Worm (Caenorhabditis elegans) whole organism, L4/young adult: Measurements from ENCODE around the gene try-11.

Source experiments
- W03F9.2 ChIP-seq: fragments of 150-350 bp; optimal IDR thresholded peaks from 2 replicates; lab custom pipeline; 2014; ENCODE audit warnings: missing biosample characterization, missing genetic modification characterization
- dao-5 ChIP-seq: sonication (generic microtip); optimal IDR thresholded peaks from 2 replicates; lab custom pipeline; 2016; ENCODE audit warnings: missing genotype, missing genetic modification characterization, moderate library complexity, missing compliant biosample characterization
- him-1 ChIP-seq: sonication (generic microtip); optimal IDR thresholded peaks from 2 replicates; lab custom pipeline; 2016; ENCODE audit warnings: missing genotype, missing genetic modification reagents, missing genetic modification characterization, missing compliant biosample characterization

try-11 gene

DNA sequence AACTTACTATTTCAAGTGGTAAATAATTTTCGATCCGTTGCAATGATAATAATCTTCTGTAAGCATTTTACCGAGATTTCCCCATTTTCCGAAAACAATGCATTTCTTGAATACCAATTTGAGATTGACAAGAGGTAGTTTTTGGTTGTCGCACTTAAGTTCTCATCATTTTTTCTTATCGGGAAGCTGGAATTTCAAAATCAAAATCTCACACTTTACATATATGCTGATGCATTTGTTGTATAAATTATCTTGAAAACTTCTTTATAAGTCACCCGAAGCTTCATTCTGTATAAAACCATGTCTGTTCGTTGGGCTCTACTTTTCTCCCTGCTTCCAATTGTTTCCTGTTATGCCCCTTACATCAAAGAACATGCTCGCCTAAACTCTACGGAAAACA, at the start of gene try-11:
try-11 (plus strand) TSS at position 301 of the 400 bp plus-strand sequence.
- TF ChIP-seq him-1 (no peak), dao-5 (no peak), W03F9.2 (tag; lab: Kevin White, UChicago) (no peak)

DNA sequence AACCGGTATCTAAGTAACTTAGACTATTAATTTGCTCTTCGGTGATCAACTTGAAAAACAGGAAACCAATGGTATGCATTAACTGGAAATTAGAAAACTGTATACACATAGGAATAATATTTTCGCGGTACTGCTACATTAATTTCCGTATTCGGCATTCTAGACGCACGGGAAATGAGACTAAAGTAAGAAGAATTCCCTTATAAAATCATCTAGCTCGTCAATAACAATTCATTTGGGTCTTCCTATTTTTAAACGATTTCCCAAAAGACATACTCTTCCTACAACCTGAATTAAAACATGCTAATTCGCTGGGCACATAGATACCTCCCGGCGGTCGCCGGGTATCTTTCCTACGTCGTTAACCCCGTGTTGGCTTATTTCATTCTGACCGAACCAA, 49.2 kb upstream of the try-11 start, which contains the start of gene srj-13:
srj-13 (plus strand) TSS at position 301 of the 400 bp plus-strand sequence.
- TF ChIP-seq him-1: no peak
- no peak for TF ChIP-seq dao-5
- no peak for TF ChIP-seq W03F9.2 (tag; lab: Kevin White, UChicago)

ce11 chrV:7403501-7403900, 48.0 kb upstream of the try-11 start:
- TF ChIP-seq W03F9.2 (tag; lab: Kevin White, UChicago): no peak
- no peak for TF ChIP-seq him-1
- no peak for TF ChIP-seq dao-5

ce11 chrV:7408520-7408919, 43.0 kb upstream of the try-11 start, which contains the start of gene srt-6:
TSS of gene srt-6 (minus strand) at chrV:7408814.
- TF ChIP-seq W03F9.2 (tag; lab: Kevin White, UChicago) (no peak), dao-5 (no peak), him-1 (no peak)

- TF ChIP-seq W03F9.2 (tag; lab: Kevin White, UChicago) (no peak), him-1 (no peak), dao-5 (no peak)
Measured at ce11 chrV:7409599-7409998, 41.9 kb upstream of the try-11 start, which contains the start of gene R13D7.2. TSS of gene R13D7.2 (plus strand) at chrV:7409899.

DNA sequence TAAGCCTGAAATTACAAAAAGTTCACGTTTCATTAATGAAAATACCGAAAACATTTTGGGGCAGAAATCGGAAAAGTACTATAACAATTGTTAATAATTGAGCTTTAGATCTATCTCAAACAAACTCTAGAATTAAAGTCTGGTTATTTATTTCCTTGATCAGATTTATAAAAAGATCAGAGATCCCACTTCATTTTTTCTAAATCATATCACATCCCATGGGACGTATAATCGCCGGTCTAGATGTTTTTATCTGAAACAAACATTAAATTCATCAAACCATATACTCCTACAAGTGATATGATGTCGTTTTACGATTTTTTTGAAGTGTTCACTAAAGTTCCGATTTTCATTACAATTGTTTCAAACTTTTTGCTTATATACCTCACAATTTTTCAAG, 39.8 kb upstream of the try-11 start, which contains the start of gene str-41:
str-41 (plus strand) TSS at position 301 of the 400 bp plus-strand sequence.
- TF ChIP-seq dao-5: no peak
- no peak for TF ChIP-seq W03F9.2 (tag; lab: Kevin White, UChicago)
- no peak for TF ChIP-seq him-1

DNA sequence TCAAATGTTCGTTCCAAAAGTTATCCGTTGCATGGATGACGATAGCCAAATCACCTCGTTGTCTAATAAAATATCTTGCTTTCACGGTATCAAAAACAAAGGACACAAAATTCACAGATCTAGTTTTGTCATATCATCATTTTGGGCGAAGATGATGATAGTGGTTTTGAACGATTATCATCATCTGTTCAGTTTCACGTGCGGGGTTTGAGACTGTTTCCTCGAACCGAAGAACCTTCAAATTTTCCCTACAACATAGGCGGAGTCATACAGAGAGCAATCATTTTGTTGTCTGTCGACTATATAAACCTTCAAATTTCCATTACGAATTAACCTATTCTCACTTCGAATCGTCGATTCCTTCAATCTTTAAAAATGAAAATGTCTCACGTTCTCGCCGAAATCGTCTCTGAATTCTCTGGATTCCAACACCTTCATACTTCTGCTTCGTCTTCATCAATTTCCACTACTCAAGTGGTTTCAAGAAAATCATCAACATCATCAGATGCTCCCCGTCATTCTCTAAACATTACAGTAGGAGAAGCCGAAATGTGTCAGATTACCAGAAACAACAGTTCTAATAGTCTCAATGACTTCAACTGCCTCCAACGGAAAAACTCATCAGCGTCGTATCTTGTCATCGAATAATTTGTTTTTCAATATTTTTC, 38.3 kb upstream of the try-11 start, which contains the start of gene F18E3.11:
F18E3.11 (plus strand) TSS at position 376 of the 668 bp plus-strand sequence.
- TF ChIP-seq him-1 (no peak), dao-5 (no peak), W03F9.2 (tag; lab: Kevin White, UChicago) (no peak)

- no peak for TF ChIP-seq dao-5
- no peak for TF ChIP-seq W03F9.2 (tag; lab: Kevin White, UChicago)
- no peak for TF ChIP-seq him-1
Measured at ce11 chrV:7414909-7415308, 36.6 kb upstream of the try-11 start, which contains the start of gene F18E3.12. TSS of gene F18E3.12 (plus strand) at chrV:7414985.

ce11 chrV:7415780-7416428, 35.6 kb upstream of the try-11 start, which contains the start of gene F18E3.13:
TSS of gene F18E3.13 (plus strand) at chrV:7416164.
- no peak for TF ChIP-seq him-1
- no peak for TF ChIP-seq W03F9.2 (tag; lab: Kevin White, UChicago)
- TF ChIP-seq dao-5: no peak

DNA sequence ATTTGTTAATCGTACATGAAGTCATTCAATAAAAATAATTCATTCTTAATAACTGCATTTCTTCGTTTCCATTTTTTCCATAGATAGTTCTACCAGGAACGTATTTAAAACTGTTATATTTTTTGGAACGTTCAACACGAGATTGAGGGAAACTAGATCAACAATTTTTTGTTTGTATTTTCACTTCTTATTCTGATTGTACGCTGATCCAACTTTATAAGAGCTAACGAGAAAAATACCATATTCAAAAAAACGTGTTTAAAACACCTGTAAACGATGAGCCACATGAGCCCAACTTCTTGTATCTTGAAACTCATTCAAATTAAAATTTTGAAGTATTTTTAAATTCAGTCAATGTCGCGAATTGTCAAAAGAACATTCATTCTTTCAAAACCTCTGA, 35.0 kb upstream of the try-11 start:
- TF ChIP-seq him-1 (no peak), dao-5 (no peak), W03F9.2 (tag; lab: Kevin White, UChicago) (no peak)

- TF ChIP-seq W03F9.2 (tag; lab: Kevin White, UChicago) (no peak), dao-5 (no peak), him-1 (no peak)
Measured at ce11 chrV:7417018-7417716, 34.4 kb upstream of the try-11 start, which contains the start of gene srw-67. TSS of gene srw-67 (plus strand) at chrV:7417660.

- TF ChIP-seq W03F9.2 (tag; lab: Kevin White, UChicago) (no peak), him-1 (no peak), dao-5 (no peak)
Measured at ce11 chrV:7420162-7420561, 31.4 kb upstream of the try-11 start, which contains the start of gene srxa-4. TSS of gene srxa-4 (plus strand) at chrV:7420462.

DNA sequence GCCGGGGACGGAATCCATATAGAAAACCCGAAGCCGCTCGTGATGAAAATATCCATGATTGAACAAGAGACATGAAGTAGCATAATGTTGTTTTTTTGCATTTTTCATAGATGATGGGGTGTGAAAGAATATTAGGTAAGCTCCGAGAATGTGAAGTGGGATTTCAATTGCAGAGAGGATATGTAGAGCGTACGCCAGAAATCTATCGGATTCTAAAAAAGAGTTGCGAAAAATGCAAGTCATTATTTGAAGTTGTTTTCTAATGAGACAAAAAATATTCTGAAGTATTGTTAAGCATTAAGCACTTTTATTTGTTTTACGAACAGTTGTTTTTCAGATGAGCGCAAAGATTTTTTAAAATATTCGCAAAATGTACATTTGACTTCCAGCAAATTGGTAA, 27.2 kb upstream of the try-11 start, which contains the start of gene F18E3.10:
F18E3.10 (minus strand) TSS at position 101 of the 400 bp plus-strand sequence.
- no peak for TF ChIP-seq him-1
- TF ChIP-seq W03F9.2 (tag; lab: Kevin White, UChicago): no peak
- TF ChIP-seq dao-5: no peak

ce11 chrV:7426594-7426993, 24.9 kb upstream of the try-11 start, which contains the start of gene srw-68:
TSS of gene srw-68 (minus strand) at chrV:7426694.
- TF ChIP-seq him-1 (no peak), W03F9.2 (tag; lab: Kevin White, UChicago) (no peak), dao-5 (no peak)
